Fruit fly (Drosophila melanogaster): ENCODE measurements around the gene CG8958.

CG8958 gene

DNA sequence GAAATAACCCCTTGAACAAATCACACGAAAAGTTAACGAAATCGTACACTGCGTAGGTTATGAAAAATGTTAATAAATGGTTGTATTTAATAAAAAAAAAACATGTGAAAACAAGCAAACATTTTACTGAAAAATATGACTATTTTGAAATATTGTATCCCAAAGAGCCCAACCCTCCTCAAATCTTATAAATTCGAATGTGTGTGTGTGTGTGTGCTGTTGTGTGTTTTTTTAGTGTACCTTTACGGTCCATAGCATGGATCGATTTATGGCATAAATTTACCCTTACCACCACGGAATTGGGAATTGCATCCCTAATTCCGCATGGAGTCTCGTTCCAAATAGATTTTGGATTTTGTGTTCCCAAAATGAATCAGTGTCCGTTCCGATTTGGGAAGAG lies 20.4 kb downstream of the CG8958 start (continued):
- TF ChIP-seq CG4318 (GFP tag; optimal IDR thresholded peaks at IDR 0.05) (no peak), ss (GFP tag; optimal IDR thresholded peaks at IDR 0.05) (no peak), Hr38 (GFP tag; optimal IDR thresholded peaks at IDR 0.05) (no peak), CG10631 (GFP tag; optimal IDR thresholded peaks at IDR 0.05) (peak; percentile 24), CG7368 (GFP tag; optimal IDR thresholded peaks at IDR 0.05) (no peak), cyc (GFP tag; optimal IDR thresholded peaks at IDR 0.05) (peak; percentile 59), CG6854 (GFP tag; optimal IDR thresholded peaks at IDR 0.05) (no peak)

DNA sequence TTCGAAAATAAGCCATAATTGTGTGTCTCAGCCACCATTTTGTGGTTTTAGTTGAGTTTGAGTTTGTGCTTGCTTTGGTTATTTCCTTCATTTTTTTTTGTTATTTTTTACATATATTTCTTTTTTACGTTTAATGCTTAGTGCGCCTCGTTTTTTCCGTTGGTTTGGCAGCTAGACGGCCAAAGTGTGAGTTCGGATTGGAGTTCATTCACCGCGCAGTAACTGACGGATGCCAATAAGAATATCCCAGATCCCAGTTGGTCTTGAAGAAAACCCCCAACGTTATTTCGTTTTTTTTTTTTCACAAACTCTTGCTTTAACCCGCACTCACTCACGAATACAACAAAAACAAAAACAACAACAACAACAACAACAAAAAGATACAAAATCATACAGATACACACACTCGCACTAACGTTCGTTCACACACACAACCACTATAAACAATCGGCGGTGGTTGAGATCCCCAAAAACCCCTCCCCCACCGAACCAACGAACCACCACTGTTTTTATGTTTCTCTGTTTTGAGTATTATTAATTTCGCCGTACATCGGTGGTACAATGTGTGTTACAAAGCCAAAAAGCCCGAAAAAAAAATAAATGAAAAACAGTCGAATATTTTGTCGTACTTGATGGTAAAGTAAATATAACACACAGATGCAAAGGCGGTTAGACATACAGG lies 21.2 kb downstream of the CG8958 start:
- TF ChIP-seq Eip78C (GFP tag) (peak; percentile 56), Sox14 (GFP tag; optimal IDR thresholded peaks at IDR 0.05) (no peak), CG15336 (GFP tag; IDR thresholded peaks at IDR 0.05) (peak; percentile 15; the same call in 1 of the 2 replicates), CG6163 (GFP tag; IDR thresholded peaks at IDR 0.05) (0 out of 3 replicates have a peak, but pooled peaks have one; percentile 10), Lpt (GFP tag; optimal IDR thresholded peaks at IDR 0.05) (no peak)

DNA sequence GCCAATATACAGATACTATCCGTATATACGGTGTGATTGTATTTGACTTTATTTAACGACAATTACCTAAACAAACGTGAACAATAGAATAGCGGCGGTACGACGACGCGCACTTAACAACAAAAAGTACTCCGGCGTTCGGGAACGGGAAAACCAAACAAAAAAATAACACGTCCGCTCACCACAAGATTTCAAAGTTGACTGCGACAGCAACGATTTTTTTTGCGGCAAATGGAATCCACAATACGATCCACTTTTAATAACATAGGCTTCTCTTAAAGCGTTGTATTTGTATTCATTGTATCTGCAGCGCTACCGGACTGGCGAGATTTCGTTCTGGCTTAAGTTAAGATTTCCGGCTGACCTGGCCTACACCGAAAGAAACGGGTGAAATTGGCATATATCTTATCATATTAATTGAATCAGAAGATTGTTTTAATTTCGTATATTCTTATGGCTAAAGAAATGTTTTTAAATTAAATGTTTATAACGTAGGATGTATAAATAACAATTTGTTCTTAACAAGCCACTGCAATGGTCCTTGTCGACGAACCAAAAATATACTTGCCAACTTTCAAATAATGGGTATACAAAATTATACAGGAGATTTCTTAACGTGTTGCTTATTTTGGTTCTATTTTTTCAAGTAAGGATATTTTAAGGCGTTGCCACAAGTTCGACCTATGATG lies 21.9 kb downstream of the CG8958 start, which contains the start of the genes CG42353 and CG42354:
Gene CG42353 (minus strand): TSS at position 209 of the 689 bp plus-strand sequence.
Gene CG42354 (minus strand): TSS at position 209 of the 689 bp plus-strand sequence.
- TF ChIP-seq CG6276 (GFP tag; optimal IDR thresholded peaks at IDR 0.05) (peak; percentile 96), fkh (GFP tag; optimal IDR thresholded peaks at IDR 0.05) (peak; percentile 90), Hr39 (GFP tag; optimal IDR thresholded peaks at IDR 0.05) (peak; percentile 96), CG10631 (GFP tag; optimal IDR thresholded peaks at IDR 0.05) (peak; percentile 98), net (GFP tag; optimal IDR thresholded peaks at IDR 0.05) (peak; percentile 95), CG6163 (GFP tag; IDR thresholded peaks at IDR 0.05) (peak; percentile 94), CG4318 (GFP tag; optimal IDR thresholded peaks at IDR 0.05) (peak; percentile 94), CG8119 (GFP tag; IDR thresholded peaks at IDR 0.05) (peak; percentile 97), CG6854 (GFP tag; optimal IDR thresholded peaks at IDR 0.05) (peak; percentile 92), Hr38 (GFP tag; optimal IDR thresholded peaks at IDR 0.05) (no peak), Sox15 (GFP tag; optimal IDR thresholded peaks at IDR 0.05) (peak; percentile 95), svp (GFP tag) (peak; percentile 97), Smox (GFP tag; optimal IDR thresholded peaks at IDR 0.05) (peak; percentile 96), CG9139 (GFP tag; optimal IDR thresholded peaks at IDR 0.05) (peak; percentile 93), Hr4 (GFP tag; optimal IDR thresholded peaks at IDR 0.05) (peak; percentile 85), ss (GFP tag; optimal IDR thresholded peaks at IDR 0.05) (peak; percentile 88 to 94), Ets96B (tag; optimal IDR thresholded peaks at IDR 0.05) (peak; percentile 97), dac (GFP tag; optimal IDR thresholded peaks at IDR 0.05) (peak; percentile 92), cyc (GFP tag; optimal IDR thresholded peaks at IDR 0.05) (peak; percentile 96), CG3032 (tag; optimal IDR thresholded peaks at IDR 0.05) (peak; percentile 98), Lpt (GFP tag; optimal IDR thresholded peaks at IDR 0.05) (peak; percentile 93), CG34406 (GFP tag; optimal IDR thresholded peaks at IDR 0.05) (peak; percentile 95), Met (GFP tag; optimal IDR thresholded peaks at IDR 0.05) (peak; percentile 97), lz (GFP tag; optimal IDR thresholded peaks at IDR 0.05) (peak; percentile 96), CG8632 (GFP tag; optimal IDR thresholded peaks at IDR 0.05) (peak; percentile 94), vri (GFP tag; optimal IDR thresholded peaks at IDR 0.05) (peak; percentile 88), achi (GFP tag; optimal IDR thresholded peaks at IDR 0.05) (peak; percentile 96), acj6 (GFP tag; optimal IDR thresholded peaks at IDR 0.05) (peak; percentile 97), CG11762 (GFP tag; optimal IDR thresholded peaks at IDR 0.05; ENCODE audit: insufficient read depth) (peak; percentile 95), esn (GFP tag; optimal IDR thresholded peaks at IDR 0.05) (peak; percentile 97), CG1621 (tag; optimal IDR thresholded peaks at IDR 0.05) (peak; percentile 97), CG32006 (GFP tag; optimal IDR thresholded peaks at IDR 0.05) (peak; percentile 97), eg (GFP tag; IDR thresholded peaks at IDR 0.05) (peak; percentile 94), CG11902 (GFP tag; optimal IDR thresholded peaks at IDR 0.05) (peak; percentile 91), Sox14 (GFP tag; optimal IDR thresholded peaks at IDR 0.05) (peak; percentile 97), CG16779 (tag; optimal IDR thresholded peaks at IDR 0.05) (peak; percentile 86), CG31627 (GFP tag; optimal IDR thresholded peaks at IDR 0.05) (peak; percentile 95), Sox102F (GFP tag; optimal IDR thresholded peaks at IDR 0.05) (peak; percentile 95), CG15336 (GFP tag; IDR thresholded peaks at IDR 0.05) (peak; percentile 96), Gug (GFP tag; IDR thresholded peaks at IDR 0.05) (peak; percentile 95), CG6808 (GFP tag; optimal IDR thresholded peaks at IDR 0.05) (peak; percentile 95), Blimp-1 (GFP tag; optimal IDR thresholded peaks at IDR 0.05) (peak; percentile 85), Eip78C (GFP tag) (peak; percentile 97)
